Worm (Caenorhabditis elegans) whole organism, young adult: ENCODE data around the gene ZK792.7.

ENCODE experiments used
- hrde-1 ChIP-seq: sonication (generic microtip); optimal IDR thresholded peaks from 2 replicates; lab custom pipeline; 2016; ENCODE audit warnings: missing genetic modification characterization, mild to moderate bottlenecking, missing compliant biosample characterization, moderate library complexity, missing genotype, missing genetic modification reagents, borderline replicate concordance
- madf-8 ChIP-seq: fragments of 200-800 bp; sonication (Bioruptor generic); conservative IDR thresholded peaks from 2 replicates; pipeline ENCODE4 v1.3.6; 2022; ENCODE audit warnings: missing genetic modification reagents, missing genetic modification characterization, missing compliant biosample characterization
- rcor-1 ChIP-seq: fragments of 200-800 bp; sonication (Bioruptor generic); IDR thresholded peaks from 2 replicates; pipeline ENCODE4 v1.3.6; 2022; ENCODE audit warnings: missing genetic modification reagents, missing genetic modification characterization, missing compliant biosample characterization
- snpc-1.3 ChIP-seq: sonication (generic microtip); optimal IDR thresholded peaks from 2 replicates; lab custom pipeline; 2017; ENCODE audit warnings: missing genetic modification characterization, mild to moderate bottlenecking, missing compliant biosample characterization, antibody characterized with exemption, moderate library complexity, missing genotype, missing genetic modification reagents; ENCODE audit not compliant: insufficient read depth

- TF ChIP-seq snpc-1.3 (tag; lab: Kevin White, UChicago) = no peak
- no peak for TF ChIP-seq madf-8
- no peak for TF ChIP-seq hrde-1
- TF ChIP-seq rcor-1 (GFP tag; lab: Robert Waterston, UW) = no peak
Observed at ce11 chrIV:11690988-11691387, 3.3 kb upstream of the ZK792.7 start, which contains the start of gene let-60.
